Fruit fly (Drosophila melanogaster) whole organism, adult: Measurements from ENCODE around the gene SsRbeta.

ENCODE experiments used
- CG11617 ChIP-seq: fragments of 200-800 bp; sonication (Bioruptor generic); optimal IDR thresholded peaks from 2 replicates; lab custom pipeline; 2017; ENCODE audit warnings: mild to moderate bottlenecking, missing biosample characterization, missing genetic modification reagents, missing genetic modification characterization
- CG12768 ChIP-seq: fragments of 200-800 bp; sonication (Bioruptor generic); optimal IDR thresholded peaks from 2 replicates; lab custom pipeline; 2017; ENCODE audit warnings: missing biosample characterization, missing genetic modification characterization, mild to moderate bottlenecking, moderate library complexity, missing genetic modification reagents
- CG14711 ChIP-seq: fragments of 200-800 bp; sonication (Bioruptor generic); optimal IDR thresholded peaks from 2 replicates; lab custom pipeline; 2018; ENCODE audit warnings: missing biosample characterization, mild to moderate bottlenecking, missing genetic modification characterization, moderate library complexity
- CG1620 ChIP-seq: fragments of 200-800 bp; sonication (Bioruptor generic); optimal IDR thresholded peaks from 2 replicates; lab custom pipeline; 2016; ENCODE audit warnings: missing biosample characterization, missing genetic modification characterization
- CG33017 ChIP-seq: fragments of 200-800 bp; sonication (Bioruptor generic); optimal IDR thresholded peaks from 2 replicates; lab custom pipeline; 2018; ENCODE audit warnings: missing biosample characterization, mild to moderate bottlenecking, missing genetic modification characterization, moderate library complexity
- CG5204 ChIP-seq: fragments of 200-800 bp; sonication (Bioruptor generic); optimal IDR thresholded peaks from 2 replicates; lab custom pipeline; 2016; ENCODE audit warnings: missing biosample characterization, missing genetic modification characterization
- CG7045 ChIP-seq: fragments of 200-800 bp; sonication (Bioruptor generic); optimal IDR thresholded peaks from 2 replicates; lab custom pipeline; 2017; ENCODE audit warnings: missing biosample characterization, mild to moderate bottlenecking, missing genetic modification characterization
- CG7101 ChIP-seq: fragments of 200-800 bp; sonication (Bioruptor generic); optimal IDR thresholded peaks from 2 replicates; lab custom pipeline; 2018; ENCODE audit warnings: missing biosample characterization, mild to moderate bottlenecking, missing genetic modification characterization, moderate library complexity
- Clk ChIP-seq: fragments of 200-800 bp; sonication (Bioruptor generic); optimal IDR thresholded peaks from 2 replicates; lab custom pipeline; 2017; ENCODE audit warnings: missing biosample characterization, missing genetic modification characterization
- Crg-1 ChIP-seq: fragments of 200-800 bp; sonication (Bioruptor generic); optimal IDR thresholded peaks from 2 replicates; lab custom pipeline; 2016; ENCODE audit warnings: missing biosample characterization, missing genetic modification characterization
- Hr96 ChIP-seq: fragments of 200-800 bp; sonication (Bioruptor generic); optimal IDR thresholded peaks from 2 replicates; lab custom pipeline; 2016; ENCODE audit warnings: missing biosample characterization, missing genetic modification characterization
- Mnt ChIP-seq: fragments of 200-800 bp; sonication (Bioruptor generic); optimal IDR thresholded peaks from 2 replicates; lab custom pipeline; 2016; ENCODE audit warnings: missing biosample characterization, mild to moderate bottlenecking, missing genetic modification characterization
- bab1 ChIP-seq: fragments of 200-800 bp; sonication (Bioruptor generic); optimal IDR thresholded peaks from 3 replicates; lab custom pipeline; 2019; ENCODE audit warnings: missing biosample characterization, mild to moderate bottlenecking, missing genetic modification characterization, moderate library complexity
- cic ChIP-seq: fragments of 200-800 bp; sonication (Bioruptor generic); optimal IDR thresholded peaks from 2 replicates; lab custom pipeline; 2017; ENCODE audit warnings: missing biosample characterization, mild to moderate bottlenecking, missing genetic modification characterization, moderate library complexity
- cnc ChIP-seq, 2 experiments: fragments of >200 bp; optimal IDR thresholded peaks; 2 replicates each; lab custom pipeline; 2017
- kay ChIP-seq: fragments of 200-800 bp; sonication (Bioruptor generic); peaks from one replicate; lab custom pipeline; 2016; ENCODE audit warnings: missing biosample characterization, missing genetic modification characterization, borderline replicate concordance
- ovo ChIP-seq: fragments of 200-800 bp; sonication (Bioruptor generic); optimal IDR thresholded peaks from 2 replicates; lab custom pipeline; 2016; ENCODE audit warnings: missing biosample characterization, missing genetic modification characterization
- pad ChIP-seq: fragments of 200-800 bp; sonication (Bioruptor generic); optimal IDR thresholded peaks from 3 replicates; lab custom pipeline; 2017; ENCODE audit warnings: missing biosample characterization, missing genetic modification characterization, mild to moderate bottlenecking, moderate library complexity, missing genetic modification reagents
- tj ChIP-seq: fragments of 200-800 bp; sonication (Bioruptor generic); optimal IDR thresholded peaks from 3 replicates; lab custom pipeline; 2017; ENCODE audit warnings: missing biosample characterization, mild to moderate bottlenecking, missing genetic modification characterization, moderate library complexity
- toe ChIP-seq: fragments of 200-800 bp; sonication (Bioruptor generic); optimal IDR thresholded peaks from 2 replicates; lab custom pipeline; 2016; ENCODE audit warnings: missing biosample characterization, missing genetic modification characterization

SsRbeta gene

dm6 chr3L:16145931-16146538 lies 16.6 kb downstream of the SsRbeta start:
- TF ChIP-seq Clk (GFP tag; lab: Kevin White, UChicago) (no peak), CG12768 (GFP tag; lab: Kevin White, UChicago) (no peak), CG33017 (tag; lab: Kevin White, UChicago) (no peak), CG14711 (tag; lab: Kevin White, UChicago) (no peak), pad (GFP tag; lab: Kevin White, UChicago) (no peak), bab1 (GFP tag; lab: Kevin White, UChicago) (no peak), tj (GFP tag; lab: Kevin White, UChicago) (no peak), CG1620 (GFP tag; lab: Kevin White, UChicago) (no peak)

dm6 chr3L:16146539-16146934 lies 17.1 kb downstream of the SsRbeta start:
- TF ChIP-seq cic (no peak), kay (GFP tag; lab: Kevin White, UChicago) (peak; percentile 66)

dm6 chr3L:16147325-16147724 lies 17.9 kb downstream of the SsRbeta start:
- TF ChIP-seq ovo (GFP tag; lab: Kevin White, UChicago) (no peak), CG7101 (tag; lab: Kevin White, UChicago) (no peak), Hr96 (GFP tag; lab: Kevin White, UChicago) (no peak), toe (GFP tag; lab: Kevin White, UChicago) (no peak), tj (GFP tag; lab: Kevin White, UChicago) (no peak), kay (GFP tag; lab: Kevin White, UChicago) (no peak)

- TF ChIP-seq CG33017 (tag; lab: Kevin White, UChicago): no peak
- TF ChIP-seq CG7045 (GFP tag; lab: Kevin White, UChicago): peak; percentile 37
- TF ChIP-seq CG11617 (GFP tag; lab: Kevin White, UChicago): peak; percentile 26
- TF ChIP-seq Clk (GFP tag; lab: Kevin White, UChicago): peak; percentile 37
- TF ChIP-seq Mnt (GFP tag; lab: Kevin White, UChicago): no peak
- peak; percentile 7 for TF ChIP-seq pad (GFP tag; lab: Kevin White, UChicago)
- peak; percentile 43 for TF ChIP-seq tj (GFP tag; lab: Kevin White, UChicago)
- no peak for TF ChIP-seq cnc (optimal IDR thresholded peaks at IDR 0.05; lab: Kevin White, UChicago)
- no peak for TF ChIP-seq Crg-1 (GFP tag; lab: Kevin White, UChicago)
These were observed 18.4 kb downstream of the SsRbeta start for dm6 chr3L:16147819-16148236.

- TF ChIP-seq CG12768 (GFP tag; lab: Kevin White, UChicago): peak; percentile 88
- TF ChIP-seq toe (GFP tag; lab: Kevin White, UChicago): no peak
- no peak for TF ChIP-seq CG14711 (tag; lab: Kevin White, UChicago)
- TF ChIP-seq CG7045 (GFP tag; lab: Kevin White, UChicago): peak; percentile 25
- TF ChIP-seq pad (GFP tag; lab: Kevin White, UChicago): peak; percentile 6
- no peak for TF ChIP-seq CG1620 (GFP tag; lab: Kevin White, UChicago)
- TF ChIP-seq CG7101 (tag; lab: Kevin White, UChicago): peak; percentile 46
- TF ChIP-seq cic: peak; percentile 83
- no peak for TF ChIP-seq Crg-1 (GFP tag; lab: Kevin White, UChicago)
- peak; percentile 50 for TF ChIP-seq CG5204 (GFP tag; lab: Kevin White, UChicago)
- TF ChIP-seq Hr96 (GFP tag; lab: Kevin White, UChicago): peak; percentile 45
- TF ChIP-seq bab1 (GFP tag; lab: Kevin White, UChicago): no peak
- no peak for TF ChIP-seq Clk (GFP tag; lab: Kevin White, UChicago)
- peak; percentile 11 for TF ChIP-seq ovo (GFP tag; lab: Kevin White, UChicago)
- TF ChIP-seq kay (GFP tag; lab: Kevin White, UChicago): peak; percentile 9
- TF ChIP-seq tj (GFP tag; lab: Kevin White, UChicago): peak; percentile 13
- TF ChIP-seq CG11617 (GFP tag; lab: Kevin White, UChicago): peak; percentile 51
- TF ChIP-seq cnc (optimal IDR thresholded peaks at IDR 0.05; lab: Kevin White, UChicago): no peak
- peak; percentile 85 for TF ChIP-seq Mnt (GFP tag; lab: Kevin White, UChicago)
- peak; percentile 59 for TF ChIP-seq CG33017 (tag; lab: Kevin White, UChicago)
These were observed 20.2 kb downstream of the SsRbeta start for dm6 chr3L:16149418-16150160.

dm6 chr3L:16150161-16150538 lies 20.7 kb downstream of the SsRbeta start:
- TF ChIP-seq toe (GFP tag; lab: Kevin White, UChicago) (peak; percentile 21), CG33017 (tag; lab: Kevin White, UChicago) (no peak), CG7045 (GFP tag; lab: Kevin White, UChicago) (no peak), bab1 (GFP tag; lab: Kevin White, UChicago) (no peak), CG11617 (GFP tag; lab: Kevin White, UChicago) (no peak), CG5204 (GFP tag; lab: Kevin White, UChicago) (no peak), Mnt (GFP tag; lab: Kevin White, UChicago) (no peak), ovo (GFP tag; lab: Kevin White, UChicago) (no peak), Clk (GFP tag; lab: Kevin White, UChicago) (no peak), Hr96 (GFP tag; lab: Kevin White, UChicago) (no peak), cic (peak; percentile 42), CG14711 (tag; lab: Kevin White, UChicago) (no peak), kay (GFP tag; lab: Kevin White, UChicago) (peak; percentile 85), tj (GFP tag; lab: Kevin White, UChicago) (no peak), cnc (optimal IDR thresholded peaks at IDR 0.05; lab: Kevin White, UChicago) (peak in 1 of 2 experiments; percentile 6)
